Worm (Caenorhabditis elegans) whole organism, midembryonic: Measurements from ENCODE around the gene symk-1.

ENCODE experiments used
- T22C8.4 ChIP-seq: fragments of 200-800 bp; sonication (Bioruptor generic); IDR thresholded peaks from 2 replicates; pipeline ENCODE4 v1.3.6; 2022; ENCODE audit warnings: missing genetic modification characterization, missing compliant biosample characterization
- cog-1 ChIP-seq: sonication (generic microtip); optimal IDR thresholded peaks from 2 replicates; lab custom pipeline; 2016; ENCODE audit warnings: missing genetic modification characterization, missing compliant biosample characterization
- flt-1 ChIP-seq: fragments of 200-800 bp; sonication (Bioruptor generic); IDR thresholded peaks from 2 replicates; pipeline ENCODE4 v1.3.6; 2022; ENCODE audit warnings: missing genetic modification characterization, missing compliant biosample characterization
- klf-2 ChIP-seq: fragments of 200-800 bp; sonication (Bioruptor generic); conservative IDR thresholded peaks from 2 replicates; pipeline ENCODE4 v1.3.6; 2022; ENCODE audit warnings: missing genetic modification reagents, missing genetic modification characterization, missing compliant biosample characterization
- med-1 ChIP-seq: sonication (generic microtip); optimal IDR thresholded peaks from 2 replicates; lab custom pipeline; 2017; ENCODE audit warnings: missing genetic modification characterization, mild to moderate bottlenecking, missing compliant biosample characterization, antibody characterized with exemption, missing genetic modification reagents; ENCODE audit not compliant: insufficient read depth
- tab-1 ChIP-seq: fragments of 200-800 bp; sonication (Bioruptor generic); IDR thresholded peaks from 2 replicates; pipeline ENCODE4 v1.3.6; 2022; ENCODE audit warnings: missing genetic modification characterization, missing compliant biosample characterization
- ztf-23 ChIP-seq: fragments of 200-800 bp; sonication (Bioruptor generic); IDR thresholded peaks from 2 replicates; pipeline ENCODE4 v1.3.6; 2022; ENCODE audit warnings: missing genetic modification reagents, missing genetic modification characterization, missing compliant biosample characterization

DNA sequence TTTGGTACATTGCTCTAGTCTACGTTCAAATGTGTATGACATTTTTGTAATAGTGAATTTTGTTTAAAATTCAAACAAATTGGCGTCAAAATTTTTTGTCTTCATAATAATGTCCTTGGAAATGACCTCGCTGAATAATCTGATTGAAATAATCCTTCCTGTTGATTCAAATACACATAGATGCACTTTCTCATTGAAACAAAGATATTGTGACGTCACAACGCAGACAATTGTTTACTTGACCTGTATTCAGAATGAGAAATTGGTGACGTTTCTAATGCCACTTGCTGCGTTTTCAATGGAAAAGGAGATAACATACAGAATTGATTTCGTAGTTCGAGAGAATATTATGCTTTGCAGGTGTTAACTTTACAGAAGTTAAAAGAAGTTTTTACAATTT is 36.2 kb upstream of the symk-1 start:
- TF ChIP-seq tab-1 (GFP tag; lab: Robert Waterston, UW) (no peak), ztf-23 (GFP tag; lab: Robert Waterston, UW) (no peak), T22C8.4 (no peak), cog-1 (no peak), flt-1 (GFP tag; lab: Robert Waterston, UW) (no peak), klf-2 (GFP tag; lab: Robert Waterston, UW) (no peak), med-1 (GFP tag; lab: Kevin White, UChicago) (no peak)
